Fruit fly (Drosophila melanogaster) S2 (cell line): ENCODE measurements around the gene CG11498.

Source experiments
- CG8478 ChIP-seq: fragments of >200 bp; optimal IDR thresholded peaks from 2 replicates; lab custom pipeline; 2018
- CTCF ChIP-seq, 2 experiments: fragments of >200 bp; optimal IDR thresholded peaks; 2 replicates each; lab custom pipeline; 2018

dm6 chr3R:30153864-30154263, 6.4 kb downstream of the CG11498 start:
- no peak for TF ChIP-seq CG8478
- TF ChIP-seq CTCF (optimal IDR thresholded peaks at IDR 0.05; lab: Kevin White, UChicago): peak in 1 of 2 experiments; percentile 56
